Comparison of ENCODE assay signal across 1 fruit fly cellular context in the genomic region with DNA sequence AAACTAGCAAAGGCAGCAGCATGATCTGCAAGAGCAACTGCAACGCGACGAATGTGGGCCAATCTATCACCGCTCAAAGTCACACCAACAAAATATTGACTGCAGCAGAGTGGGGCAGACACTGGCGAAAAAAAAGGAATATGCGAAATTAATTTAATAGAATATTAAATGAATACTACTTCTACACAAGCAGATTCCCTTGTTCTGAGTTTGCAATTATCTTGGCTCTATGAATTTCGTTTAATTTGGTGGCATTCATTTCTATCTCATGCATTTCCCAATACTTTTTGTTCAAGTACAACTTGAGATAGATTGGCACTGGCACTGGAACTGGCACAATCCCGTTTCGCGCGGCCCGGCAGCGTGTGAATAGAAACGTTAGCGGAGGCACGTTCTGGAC.
TF ChIP-seq lines count a peak whose summit lies in the region.

No protein-coding gene starts in this region.

TF ChIP-seq in whole organism, prepupa, 60 proteins besides CTCF, POLR2A, EP300 and RAD21 (continued from another document):
- TF ChIP-seq CG7368 (GFP tag; optimal IDR thresholded peaks at IDR 0.05; lab: Kevin White, UChicago) (no peak), Lpt (GFP tag; optimal IDR thresholded peaks at IDR 0.05; lab: Kevin White, UChicago) (peak; percentile 23), fkh (GFP tag; optimal IDR thresholded peaks at IDR 0.05; lab: Kevin White, UChicago) (no peak), Hr38 (GFP tag; optimal IDR thresholded peaks at IDR 0.05; lab: Kevin White, UChicago) (no peak), Eip78C (GFP tag; lab: Kevin White, UChicago) (no peak), CG6163 (GFP tag; IDR thresholded peaks at IDR 0.05; lab: Robert Waterston, UW) (peak; percentile 62; the same call in 2 of the 3 replicates), CG31627 (GFP tag; optimal IDR thresholded peaks at IDR 0.05; lab: Kevin White, UChicago) (no peak), ss (GFP tag; optimal IDR thresholded peaks at IDR 0.05; lab: Kevin White, UChicago) (no peak), CG6276 (GFP tag; optimal IDR thresholded peaks at IDR 0.05; lab: Kevin White, UChicago) (peak; percentile 40), CG34406 (GFP tag; optimal IDR thresholded peaks at IDR 0.05; lab: Kevin White, UChicago) (no peak), Ets96B (tag; optimal IDR thresholded peaks at IDR 0.05; lab: Kevin White, UChicago) (no peak), CG8632 (GFP tag; optimal IDR thresholded peaks at IDR 0.05; lab: Kevin White, UChicago) (no peak), acj6 (GFP tag; optimal IDR thresholded peaks at IDR 0.05; lab: Kevin White, UChicago) (no peak), topi (GFP tag; optimal IDR thresholded peaks at IDR 0.05; lab: Kevin White, UChicago) (no peak), CG6808 (GFP tag; optimal IDR thresholded peaks at IDR 0.05; lab: Kevin White, UChicago) (no peak)
TF ChIP-seq in whole organism, prepupa: peak in this region for 13.
